Fruit fly (Drosophila melanogaster) whole organism, embryonic: ENCODE data around the gene Teh2.

Experiments used
- ATbp ChIP-seq: fragments of 200-800 bp; sonication (Bioruptor generic); optimal IDR thresholded peaks from 2 replicates; lab custom pipeline; 2017; ENCODE audit warnings: missing biosample characterization, mild to moderate bottlenecking, missing genetic modification characterization, missing genetic modification reagents
- Atf3 ChIP-seq: fragments of 200-800 bp; sonication (Bioruptor generic); optimal IDR thresholded peaks from 3 replicates; lab custom pipeline; 2016; ENCODE audit warnings: missing biosample characterization, missing genetic modification characterization
- CG12155 ChIP-seq: fragments of 200-800 bp; sonication (Bioruptor generic); optimal IDR thresholded peaks from 3 replicates; lab custom pipeline; 2016; ENCODE audit warnings: missing biosample characterization, missing genetic modification characterization
- CG12769 ChIP-seq: fragments of 200-800 bp; sonication (Bioruptor generic); optimal IDR thresholded peaks from 2 replicates; lab custom pipeline; 2019; ENCODE audit warnings: missing biosample characterization, mild to moderate bottlenecking, missing genetic modification characterization, moderate library complexity
- CG15073 ChIP-seq: fragments of 200-800 bp; sonication (Bioruptor generic); optimal IDR thresholded peaks from 2 replicates; lab custom pipeline; 2016; ENCODE audit warnings: missing biosample characterization, missing genetic modification characterization
- CG17328 ChIP-seq: fragments of 200-800 bp; sonication (Bioruptor generic); IDR thresholded peaks from 2 replicates; pipeline ENCODE4 v1.3.6; 2022; ENCODE audit warnings: missing biosample characterization, missing genetic modification characterization
- CG18262 ChIP-seq: fragments of 200-800 bp; optimal IDR thresholded peaks from 3 replicates; lab custom pipeline; 2019; ENCODE audit warnings: missing biosample characterization, mild to moderate bottlenecking, missing genetic modification characterization, moderate library complexity
- CG2116 ChIP-seq: fragments of 200-800 bp; sonication (Bioruptor generic); optimal IDR thresholded peaks from 3 replicates; lab custom pipeline; 2018; ENCODE audit warnings: missing biosample characterization, mild to moderate bottlenecking, missing genetic modification characterization
- CG2129 ChIP-seq: fragments of 200-800 bp; sonication (Bioruptor generic); IDR thresholded peaks from 2 replicates; pipeline ENCODE4 v1.3.6; 2022; ENCODE audit warnings: missing biosample characterization, missing genetic modification characterization; ENCODE audit not compliant: partially characterized antibody
- CG2199 ChIP-seq: fragments of 200-800 bp; sonication (Bioruptor generic); IDR thresholded peaks from 3 replicates; pipeline ENCODE4 v1.3.6; 2022; ENCODE audit warnings: missing biosample characterization, missing genetic modification characterization
- CG2889 ChIP-seq: fragments of 200-800 bp; sonication (Bioruptor generic); IDR thresholded peaks from 3 replicates; pipeline ENCODE4 v1.3.6; 2022; ENCODE audit warnings: missing biosample characterization, missing genetic modification characterization
- CG3065 ChIP-seq: fragments of 200-800 bp; sonication (Bioruptor generic); optimal IDR thresholded peaks from 2 replicates; lab custom pipeline; 2016; ENCODE audit warnings: missing biosample characterization, missing genetic modification characterization
- CG34224 ChIP-seq: fragments of 200-800 bp; sonication (Bioruptor generic); IDR thresholded peaks from 3 replicates; pipeline ENCODE4 v1.3.6; 2022; ENCODE audit warnings: missing biosample characterization, missing genetic modification characterization; ENCODE audit not compliant: partially characterized antibody
- CG6689 ChIP-seq: fragments of 200-800 bp; sonication (Bioruptor generic); IDR thresholded peaks from 2 replicates; pipeline ENCODE4 v1.3.6; 2022; ENCODE audit warnings: missing biosample characterization, missing genetic modification characterization
- CTCF ChIP-seq: fragments of 200-800 bp; sonication (Bioruptor generic); optimal IDR thresholded peaks from 2 replicates; lab custom pipeline; 2017; ENCODE audit warnings: missing biosample characterization, mild to moderate bottlenecking, missing genetic modification characterization, moderate library complexity
- Dek ChIP-seq: fragments of 200-800 bp; sonication (Bioruptor generic); optimal IDR thresholded peaks from 3 replicates; lab custom pipeline; 2019; ENCODE audit warnings: missing biosample characterization, mild to moderate bottlenecking, missing genetic modification characterization, moderate library complexity
- Hr78 ChIP-seq, 2 experiments: fragments of 200-800 bp in 1 of 2; fragments of >200 bp in 1 of 2; sonication (Bioruptor generic) in 1 of 2; optimal IDR thresholded peaks; 2 replicates each; lab custom pipeline; 2017 to 2019; ENCODE audit warnings: missing biosample characterization in 2 of 2, missing genetic modification characterization in 2 of 2, mild to moderate bottlenecking in 1 of 2, moderate library complexity in 1 of 2
- Kr ChIP-seq: fragments of 200-800 bp; sonication (Bioruptor generic); optimal IDR thresholded peaks from 2 replicates; lab custom pipeline; 2017; ENCODE audit warnings: missing biosample characterization, mild to moderate bottlenecking, missing genetic modification characterization
- Lim3 ChIP-seq: fragments of 200-800 bp; sonication (Bioruptor generic); IDR thresholded peaks from 2 replicates; pipeline ENCODE4 v1.3.6; 2022; ENCODE audit warnings: missing biosample characterization, missing genetic modification characterization
- Nf-YB ChIP-seq: fragments of 200-800 bp; sonication (Bioruptor generic); optimal IDR thresholded peaks from 3 replicates; lab custom pipeline; 2019; ENCODE audit warnings: missing biosample characterization, mild to moderate bottlenecking, missing genetic modification characterization, moderate library complexity
- Scr ChIP-seq: fragments of 200-800 bp; sonication (Bioruptor generic); IDR thresholded peaks from 2 replicates; pipeline ENCODE4 v1.3.6; 2022; ENCODE audit warnings: missing biosample characterization, missing genetic modification characterization; ENCODE audit not compliant: partially characterized antibody
- Xrp1 ChIP-seq: fragments of 200-800 bp; sonication (Bioruptor generic); IDR thresholded peaks from 2 replicates; pipeline ENCODE4 v1.3.6; 2022; ENCODE audit warnings: missing biosample characterization, missing genetic modification characterization
- cg ChIP-seq: fragments of 200-800 bp; sonication (Bioruptor generic); optimal IDR thresholded peaks from 3 replicates; lab custom pipeline; 2019; ENCODE audit warnings: missing biosample characterization, mild to moderate bottlenecking, missing genetic modification characterization, moderate library complexity
- chinmo ChIP-seq: fragments of 200-800 bp; sonication (Bioruptor generic); IDR thresholded peaks from 4 replicates; pipeline ENCODE4 v1.3.6; 2022; ENCODE audit warnings: missing biosample characterization, missing genetic modification characterization; ENCODE audit not compliant: partially characterized antibody
- ci ChIP-seq: fragments of 200-800 bp; sonication (Bioruptor generic); IDR thresholded peaks from 3 replicates; pipeline ENCODE4 v1.3.6; 2022; ENCODE audit warnings: missing biosample characterization, missing genetic modification characterization
- crol ChIP-seq: fragments of 200-800 bp; sonication (Bioruptor generic); IDR thresholded peaks from 2 replicates; pipeline ENCODE4 v1.3.6; 2022; ENCODE audit warnings: missing biosample characterization, missing genetic modification characterization
- crp ChIP-seq, 2 experiments: fragments of 200-800 bp; sonication (Bioruptor generic); optimal IDR thresholded peaks; 2 replicates in 1 of 2; 3 replicates in 1 of 2; lab custom pipeline; 2017; ENCODE audit warnings: missing biosample characterization in 2 of 2, missing genetic modification characterization in 2 of 2, mild to moderate bottlenecking in 1 of 2, moderate library complexity in 1 of 2
- dmrt99B ChIP-seq: fragments of 200-800 bp; sonication (Bioruptor generic); optimal IDR thresholded peaks from 2 replicates; lab custom pipeline; 2018; ENCODE audit warnings: missing biosample characterization, mild to moderate bottlenecking, missing genetic modification characterization, moderate library complexity
- kni ChIP-seq: fragments of 200-800 bp; sonication (Bioruptor generic); optimal IDR thresholded peaks from 3 replicates; lab custom pipeline; 2017; ENCODE audit warnings: mild to moderate bottlenecking, missing biosample characterization, missing genetic modification reagents, missing genetic modification characterization
- lab ChIP-seq: fragments of 200-800 bp; sonication (Bioruptor generic); optimal IDR thresholded peaks from 3 replicates; lab custom pipeline; 2017; ENCODE audit warnings: missing biosample characterization, missing genetic modification characterization, mild to moderate bottlenecking, moderate library complexity, missing genetic modification reagents
- lov ChIP-seq, 2 experiments: fragments of 200-800 bp in 1 of 2; fragments of >200 bp in 1 of 2; sonication (Bioruptor generic) in 1 of 2; IDR thresholded peaks in 1 of 2; optimal IDR thresholded peaks in 1 of 2; 2 replicates in 1 of 2; 3 replicates in 1 of 2; pipeline versions ENCODE4 v1.3.6 to Lab custom; 2017 to 2022; ENCODE audit warnings: missing biosample characterization in 1 of 2, missing genetic modification characterization in 1 of 2
- pros ChIP-seq: fragments of 200-800 bp; sonication (Bioruptor generic); optimal IDR thresholded peaks from 3 replicates; lab custom pipeline; 2019; ENCODE audit warnings: missing biosample characterization, mild to moderate bottlenecking, missing genetic modification characterization, moderate library complexity
- seq ChIP-seq: fragments of 200-800 bp; sonication (Bioruptor generic); IDR thresholded peaks from 2 replicates; pipeline ENCODE4 v1.3.6; 2022; ENCODE audit warnings: missing biosample characterization, missing genetic modification characterization
- sisA ChIP-seq: fragments of 200-800 bp; sonication (Bioruptor generic); IDR thresholded peaks from 2 replicates; pipeline ENCODE4 v1.3.6; 2022; ENCODE audit warnings: missing biosample characterization, missing genetic modification characterization
- sob ChIP-seq: fragments of 200-800 bp; sonication (Bioruptor generic); IDR thresholded peaks from 2 replicates; pipeline ENCODE4 v1.3.6; 2022; ENCODE audit warnings: missing biosample characterization, missing genetic modification characterization
- sqz ChIP-seq: fragments of 200-800 bp; sonication (Bioruptor generic); optimal IDR thresholded peaks from 3 replicates; lab custom pipeline; 2018; ENCODE audit warnings: missing biosample characterization, mild to moderate bottlenecking, missing genetic modification characterization
- tll ChIP-seq, 2 experiments: fragments of 200-800 bp in 1 of 2; fragments of >200 bp in 1 of 2; sonication (Bioruptor generic) in 1 of 2; optimal IDR thresholded peaks; 2 replicates each; lab custom pipeline; 2017 to 2019; ENCODE audit warnings: missing biosample characterization in 2 of 2, missing genetic modification characterization in 2 of 2, mild to moderate bottlenecking in 1 of 2, moderate library complexity in 1 of 2
- ttk ChIP-seq: fragments of 200-800 bp; sonication (Bioruptor generic); IDR thresholded peaks from 2 replicates; pipeline ENCODE4 v2.1.2; 2022; ENCODE audit warnings: missing biosample characterization, missing genetic modification characterization
- vvl ChIP-seq: fragments of 200-800 bp; sonication (Bioruptor generic); IDR thresholded peaks from 2 replicates; pipeline ENCODE4 v1.3.6; 2022; ENCODE audit warnings: missing biosample characterization, missing genetic modification characterization
- z ChIP-seq: fragments of 200-800 bp; sonication (Bioruptor generic); IDR thresholded peaks from 3 replicates; pipeline ENCODE4 v1.3.6; 2022; ENCODE audit warnings: missing biosample characterization, missing genetic modification characterization
- zf30C ChIP-seq: fragments of 200-800 bp; sonication (Bioruptor generic); optimal IDR thresholded peaks from 3 replicates; lab custom pipeline; 2018; ENCODE audit warnings: missing biosample characterization, mild to moderate bottlenecking, missing genetic modification characterization

Teh2 gene

DNA sequence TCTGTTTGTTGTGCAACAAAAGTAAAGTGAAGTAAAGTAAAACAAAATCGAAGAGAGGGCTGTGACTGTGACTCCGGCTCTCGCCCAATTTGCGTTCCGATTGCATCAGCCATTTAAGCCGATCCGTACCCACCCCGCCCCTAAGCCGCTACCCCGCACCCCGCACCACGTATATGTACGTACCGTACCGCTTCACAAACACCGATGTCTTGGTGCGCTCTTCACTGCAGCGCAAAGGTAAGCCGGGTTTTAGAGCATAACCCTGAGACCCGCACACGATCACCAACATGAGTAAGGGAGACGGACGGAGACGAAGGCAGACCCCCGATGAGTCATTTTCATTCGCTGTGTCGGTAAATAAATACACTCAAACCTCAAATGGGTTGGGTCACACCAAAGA is 44.4 kb upstream of the Teh2 start (continued):
- TF ChIP-seq ci (GFP tag; lab: Robert Waterston, UW) (peak; percentile 56; the same call in 1 of the 3 replicates), CG17328 (GFP tag; lab: Robert Waterston, UW) (no peak), Dek (tag; lab: Kevin White, UChicago) (no peak), CG6689 (GFP tag; lab: Robert Waterston, UW) (no peak), tll (GFP tag; optimal IDR thresholded peaks at IDR 0.05; lab: Kevin White, UChicago) (peak in 1 of 2 experiments; percentile 88), CG18262 (tag; lab: Kevin White, UChicago) (no peak), dmrt99B (no peak), CG2889 (GFP tag; lab: Robert Waterston, UW) (no peak), CG34224 (GFP tag; lab: Robert Waterston, UW) (no peak), Hr78 (GFP tag; optimal IDR thresholded peaks at IDR 0.05; lab: Kevin White, UChicago) (peak in 1 of 2 experiments; percentile 76), seq (GFP tag; lab: Robert Waterston, UW) (0 out of 2 replicates have a peak, but pooled peaks have one; percentile 15), CG12769 (tag; lab: Kevin White, UChicago) (peak; percentile 8), vvl (GFP tag; lab: Robert Waterston, UW) (peak; percentile 53; the same call in 1 of the 2 replicates), sqz (no peak), Atf3 (GFP tag; lab: Kevin White, UChicago) (no peak), lov (optimal IDR thresholded peaks at IDR 0.05; lab: Kevin White, UChicago) (no peak), lov (GFP tag; IDR thresholded peaks at IDR 0.05; lab: Robert Waterston, UW) (0 out of 3 replicates have a peak, but pooled peaks have one; percentile 61), Lim3 (GFP tag; lab: Robert Waterston, UW) (no peak), CG3065 (GFP tag; lab: Kevin White, UChicago) (no peak), lab (GFP tag; lab: Kevin White, UChicago) (no peak), CG12155 (GFP tag; lab: Kevin White, UChicago) (no peak), ATbp (GFP tag; lab: Kevin White, UChicago) (no peak), CG15073 (GFP tag; lab: Kevin White, UChicago) (no peak), Xrp1 (GFP tag; lab: Robert Waterston, UW) (peak; percentile 42; the same call in 1 of the 2 replicates), CG2129 (GFP tag; lab: Robert Waterston, UW) (no peak), CG2199 (GFP tag; lab: Robert Waterston, UW) (peak; percentile 61; the same call in 1 of the 3 replicates), Scr (GFP tag; lab: Robert Waterston, UW) (no peak), sisA (no peak), crp (GFP tag; optimal IDR thresholded peaks at IDR 0.05; lab: Kevin White, UChicago) (no peak), z (GFP tag; lab: Robert Waterston, UW) (peak; percentile 85), kni (GFP tag; lab: Kevin White, UChicago) (peak; percentile 97), ttk (GFP tag; lab: Robert Waterston, UW) (peak; percentile 17; the same call in 1 of the 2 replicates), crol (peak; percentile 97), CTCF (GFP tag; lab: Kevin White, UChicago) (no peak), chinmo (peak; percentile 72; the same call in 1 of the 4 replicates), Nf-YB (GFP tag; lab: Kevin White, UChicago) (peak; percentile 62), sob (GFP tag; lab: Robert Waterston, UW) (no peak), cg (GFP tag; lab: Kevin White, UChicago) (peak; percentile 72), Kr (GFP tag; lab: Kevin White, UChicago) (peak; percentile 34), CG2116 (GFP tag; lab: Kevin White, UChicago) (no peak), zf30C (GFP tag; lab: Kevin White, UChicago) (peak; percentile 39), pros (GFP tag; lab: Kevin White, UChicago) (peak; percentile 94)
